Fruit fly (Drosophila melanogaster): ENCODE data around the gene CG3795.

CG3795 gene

DNA sequence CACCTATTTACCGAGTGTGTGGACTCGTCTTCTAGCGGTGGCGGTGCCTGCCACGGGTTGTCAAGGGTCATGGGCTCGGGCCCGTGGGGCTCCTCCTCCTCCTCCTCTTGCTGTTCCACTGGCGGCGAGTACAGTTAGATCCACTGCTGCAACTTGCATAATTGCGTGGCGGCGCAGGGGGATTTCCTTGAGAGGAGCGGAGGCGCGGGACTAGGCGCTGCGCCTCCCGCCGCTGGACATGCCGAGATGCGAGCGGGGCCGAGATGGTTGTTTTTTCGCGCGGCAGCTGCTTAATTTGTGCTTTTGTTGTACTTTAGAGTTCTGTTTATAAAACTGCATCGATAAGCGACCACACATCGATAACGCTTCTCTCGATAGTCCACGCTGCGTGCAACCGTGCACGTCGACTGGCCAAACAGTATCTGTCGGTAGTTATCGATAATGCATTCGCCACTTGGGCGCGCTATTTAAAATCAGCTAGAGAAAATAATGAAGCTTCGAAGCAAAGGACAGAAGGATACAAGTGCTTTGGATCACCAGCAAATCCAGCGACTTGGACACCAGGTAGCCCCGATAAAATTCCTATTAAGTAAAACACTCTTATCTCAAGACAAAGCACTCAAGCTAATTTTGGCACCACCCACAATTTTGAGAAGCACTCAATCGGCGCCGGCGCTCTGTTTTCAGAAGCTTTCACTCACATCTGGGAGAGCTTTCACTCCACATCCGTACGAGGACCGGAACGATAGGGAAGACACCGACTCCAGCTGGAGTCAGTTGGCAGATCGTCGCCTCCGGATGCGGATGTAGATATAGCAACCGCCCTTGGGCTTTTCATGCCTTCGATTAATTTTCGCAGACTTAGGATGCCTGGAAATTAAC lies 14.2 kb downstream of the CG3795 start, which contains the start of gene a6:
a6 (minus strand) TSS at position 361 of the 882 bp plus-strand sequence.
- TF ChIP-seq CG31627 (GFP tag; optimal IDR thresholded peaks at IDR 0.05) = no peak
- TF ChIP-seq svp (GFP tag) = peak; percentile 51
- TF ChIP-seq esn (GFP tag; optimal IDR thresholded peaks at IDR 0.05) = peak; percentile 17
- TF ChIP-seq Eip78C (GFP tag) = peak; percentile 66

dm6 chrX:1692553-1692952 lies 17.4 kb downstream of the CG3795 start, which contains the start of gene CG32809:
Gene CG32809 (minus strand): TSS chrX:1692768.
- TF ChIP-seq CG6854 (GFP tag; optimal IDR thresholded peaks at IDR 0.05) (no peak), CG4318 (GFP tag; optimal IDR thresholded peaks at IDR 0.05) (no peak), CG6808 (GFP tag; optimal IDR thresholded peaks at IDR 0.05) (no peak), fd85E (GFP tag; optimal IDR thresholded peaks at IDR 0.05) (no peak), CG3919 (GFP tag; optimal IDR thresholded peaks at IDR 0.05) (no peak), CG11762 (GFP tag; optimal IDR thresholded peaks at IDR 0.05; ENCODE audit: insufficient read depth) (no peak)

- TF ChIP-seq dac (GFP tag; optimal IDR thresholded peaks at IDR 0.05) (no peak), pdm3 (GFP tag; optimal IDR thresholded peaks at IDR 0.05) (no peak), salr (GFP tag; optimal IDR thresholded peaks at IDR 0.05) (no peak), Eip78C (GFP tag) (peak; percentile 22), ss (GFP tag; optimal IDR thresholded peaks at IDR 0.05) (no peak)
Measured at dm6 chrX:1691475-1691874, 18.5 kb downstream of the CG3795 start.

DNA sequence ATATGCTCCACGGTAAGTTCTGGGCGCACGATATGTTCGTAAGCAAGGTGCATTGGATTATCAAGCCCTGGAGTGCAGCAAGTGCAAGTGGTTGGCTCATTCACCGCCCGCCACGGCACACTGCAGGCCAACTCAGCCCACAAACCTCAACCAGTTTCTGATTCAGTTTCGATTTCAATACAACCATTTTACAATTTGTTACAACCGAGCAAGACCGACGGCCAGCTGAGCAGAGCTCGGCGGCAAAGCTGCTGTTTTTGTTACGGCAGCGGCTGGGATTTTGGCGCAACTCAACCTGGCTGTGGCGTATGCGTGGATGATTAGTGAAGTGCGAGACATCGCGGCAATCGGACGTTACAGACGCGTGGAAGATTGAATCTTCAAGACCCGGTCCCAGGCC lies 23.7 kb downstream of the CG3795 start, which contains the start of gene b6:
b6 (plus strand) TSS at position 320 of the 400 bp plus-strand sequence.
- TF ChIP-seq Eip93F (GFP tag; optimal IDR thresholded peaks at IDR 0.05) (no peak), Blimp-1 (GFP tag; optimal IDR thresholded peaks at IDR 0.05) (peak; percentile 39)

DNA sequence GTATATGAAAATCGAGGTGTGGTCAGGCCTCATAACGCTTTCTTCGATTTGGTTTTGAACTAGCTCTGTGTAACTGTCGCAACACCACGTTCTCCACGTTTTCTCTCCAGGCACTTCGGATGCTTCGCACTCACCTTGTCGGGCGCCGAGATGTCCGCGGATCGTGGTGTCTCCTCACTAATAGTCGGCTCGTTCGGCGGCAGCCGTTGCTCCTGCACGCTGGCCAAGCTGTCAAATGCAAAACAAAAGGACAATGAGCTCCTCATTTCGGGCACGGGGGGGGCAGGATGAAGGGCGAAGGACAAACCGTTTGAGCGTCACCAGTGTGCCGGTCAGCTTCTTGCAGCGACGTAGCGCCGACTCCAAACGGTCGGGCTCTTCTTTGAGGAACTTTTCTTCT lies 28.7 kb downstream of the CG3795 start, which contains the start of gene CG14797:
CG14797 (plus strand) TSS at position 301 of the 400 bp plus-strand sequence.
- TF ChIP-seq Eip78C (GFP tag) (no peak), pdm3 (GFP tag; optimal IDR thresholded peaks at IDR 0.05) (no peak), CG6854 (GFP tag; optimal IDR thresholded peaks at IDR 0.05) (no peak), OdsH (GFP tag; optimal IDR thresholded peaks at IDR 0.05) (no peak), CG3032 (tag; optimal IDR thresholded peaks at IDR 0.05) (no peak), Smox (GFP tag; optimal IDR thresholded peaks at IDR 0.05) (no peak), dsx (GFP tag; optimal IDR thresholded peaks at IDR 0.05; ENCODE audit: poor library complexity, severe bottlenecking) (no peak), Hr38 (GFP tag; optimal IDR thresholded peaks at IDR 0.05) (no peak), Eip93F (GFP tag; optimal IDR thresholded peaks at IDR 0.05) (no peak), CG9139 (GFP tag; optimal IDR thresholded peaks at IDR 0.05) (no peak), CG11762 (GFP tag; optimal IDR thresholded peaks at IDR 0.05; ENCODE audit: insufficient read depth) (no peak), svp (GFP tag) (no peak), Hr39 (GFP tag; optimal IDR thresholded peaks at IDR 0.05) (no peak), ss (GFP tag; optimal IDR thresholded peaks at IDR 0.05) (no peak), achi (GFP tag; optimal IDR thresholded peaks at IDR 0.05) (no peak), Blimp-1 (GFP tag; optimal IDR thresholded peaks at IDR 0.05) (no peak), Sox15 (GFP tag; optimal IDR thresholded peaks at IDR 0.05) (no peak), Ets21C (GFP tag; optimal IDR thresholded peaks at IDR 0.05) (no peak)

dm6 chrX:1669840-1670239 lies 40.1 kb downstream of the CG3795 start:
- no peak for TF ChIP-seq CG3032 (tag; optimal IDR thresholded peaks at IDR 0.05)
- no peak for TF ChIP-seq CG8632 (GFP tag; optimal IDR thresholded peaks at IDR 0.05)
- TF ChIP-seq CG32006 (GFP tag; optimal IDR thresholded peaks at IDR 0.05) = no peak
- no peak for TF ChIP-seq CG11294 (GFP tag; IDR thresholded peaks at IDR 0.05)
- no peak for TF ChIP-seq CG7368 (GFP tag; optimal IDR thresholded peaks at IDR 0.05)
- no peak for TF ChIP-seq Sox14 (GFP tag; optimal IDR thresholded peaks at IDR 0.05)
- TF ChIP-seq Eip93F (GFP tag; optimal IDR thresholded peaks at IDR 0.05) = no peak
- no peak for TF ChIP-seq salr (GFP tag; optimal IDR thresholded peaks at IDR 0.05)
- TF ChIP-seq Eip75B (GFP tag; optimal IDR thresholded peaks at IDR 0.05) = no peak
- no peak for TF ChIP-seq CG31627 (GFP tag; optimal IDR thresholded peaks at IDR 0.05)
- TF ChIP-seq pdm3 (GFP tag; optimal IDR thresholded peaks at IDR 0.05) = no peak
- TF ChIP-seq CG4318 (GFP tag; optimal IDR thresholded peaks at IDR 0.05) = no peak
- no peak for TF ChIP-seq lz (GFP tag; optimal IDR thresholded peaks at IDR 0.05)
- no peak for TF ChIP-seq acj6 (GFP tag; optimal IDR thresholded peaks at IDR 0.05)
- TF ChIP-seq vri (GFP tag; optimal IDR thresholded peaks at IDR 0.05) = no peak
